Worm (Caenorhabditis elegans) whole organism, L4/young adult: ENCODE results near the gene C14F11.4.

Source experiments
- W03F9.2 ChIP-seq: fragments of 150-350 bp; optimal IDR thresholded peaks from 2 replicates; lab custom pipeline; 2014; ENCODE audit warnings: missing biosample characterization, missing genetic modification characterization
- dao-5 ChIP-seq: sonication (generic microtip); optimal IDR thresholded peaks from 2 replicates; lab custom pipeline; 2016; ENCODE audit warnings: missing genotype, missing genetic modification characterization, moderate library complexity, missing compliant biosample characterization
- him-1 ChIP-seq: sonication (generic microtip); optimal IDR thresholded peaks from 2 replicates; lab custom pipeline; 2016; ENCODE audit warnings: missing genotype, missing genetic modification reagents, missing genetic modification characterization, missing compliant biosample characterization

The C14F11.4 gene

DNA sequence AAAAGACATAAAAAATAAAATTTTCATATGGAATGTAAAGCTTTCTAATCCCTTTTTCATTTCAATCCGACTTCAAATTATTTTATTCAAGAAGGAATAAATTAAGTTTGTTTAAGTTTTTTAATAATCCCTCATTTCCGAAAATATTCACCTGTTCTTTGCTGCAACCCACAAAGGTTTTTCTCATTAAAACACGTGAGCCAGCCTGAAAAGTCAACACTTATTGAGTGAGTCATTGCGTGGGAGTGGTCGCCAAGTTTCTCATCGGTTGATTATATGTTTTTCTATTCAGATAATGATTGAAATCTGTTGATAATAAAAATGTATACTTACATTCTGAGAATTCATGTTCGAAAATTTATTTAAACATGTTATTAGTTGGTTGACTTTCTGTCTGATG is 12.7 kb upstream of the C14F11.4 start:
- TF ChIP-seq W03F9.2 (tag; lab: Kevin White, UChicago) (no peak), him-1 (no peak), dao-5 (tag; lab: Kevin White, UChicago) (no peak)

DNA sequence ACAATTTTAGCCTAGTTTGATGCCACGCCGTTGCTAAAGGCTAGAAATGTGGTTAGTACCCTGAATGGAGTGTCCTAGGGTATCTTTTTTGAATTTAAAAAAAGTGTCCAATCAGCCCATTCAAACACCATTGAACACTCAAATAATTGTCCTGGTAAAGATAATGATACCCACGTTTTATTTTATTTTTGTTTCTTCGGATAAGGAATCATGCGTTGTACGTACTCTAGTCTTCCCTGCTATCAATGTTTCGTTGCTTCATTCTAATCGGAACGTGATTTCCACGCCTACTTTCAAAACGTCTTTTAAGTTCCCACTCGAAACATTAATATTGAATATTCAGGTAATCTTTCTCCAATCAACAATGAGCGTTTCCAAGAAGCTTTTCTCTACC is 7.8 kb upstream of the C14F11.4 start, which contains the start of gene got-2.2:
TSS of gene got-2.2 (plus strand) at position 344 of the 394 bp plus-strand sequence.
- TF ChIP-seq him-1 (no peak), W03F9.2 (tag; lab: Kevin White, UChicago) (no peak), dao-5 (tag; lab: Kevin White, UChicago) (no peak)

DNA sequence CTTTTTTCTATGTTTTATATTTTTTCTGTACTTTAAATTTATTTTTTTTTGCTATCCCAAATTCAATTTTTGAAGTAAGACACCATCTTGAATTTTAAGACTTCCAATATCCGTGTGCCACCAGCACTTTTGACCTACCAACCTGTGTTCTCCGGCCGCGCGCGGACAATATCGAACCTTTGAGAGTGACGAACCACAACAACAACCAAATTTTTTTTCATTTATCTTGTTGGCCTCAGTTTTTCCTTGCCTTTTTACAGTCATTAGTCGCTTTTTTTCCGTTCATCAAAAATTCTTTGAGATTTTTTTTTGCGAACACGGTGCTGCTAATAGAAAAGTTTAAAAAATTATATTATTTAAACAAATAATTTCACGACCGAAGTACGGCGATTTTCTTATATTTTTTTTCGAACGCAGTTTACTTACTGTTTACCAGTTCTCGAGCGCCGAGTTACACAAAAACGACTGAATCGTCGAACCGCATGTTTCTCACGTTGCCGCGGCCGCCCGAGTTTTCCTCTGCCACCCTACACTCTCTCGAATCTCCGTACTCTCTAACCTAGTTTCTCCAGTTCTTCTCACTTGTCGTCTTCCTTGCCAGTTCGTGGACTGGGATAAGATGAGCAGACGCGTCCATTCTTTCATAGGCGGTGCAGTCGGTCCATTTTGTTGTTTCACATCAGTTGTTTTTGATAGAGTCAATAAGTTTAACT is 7.2 kb upstream of the C14F11.4 start:
- TF ChIP-seq him-1: no peak

ce11 chrX:6238973-6239372 is 6.1 kb upstream of the C14F11.4 start, which contains the start of gene rml-3:
TSS of gene rml-3 (minus strand) at chrX:6239065.
- TF ChIP-seq W03F9.2 (tag; lab: Kevin White, UChicago) (no peak), dao-5 (tag; lab: Kevin White, UChicago) (no peak), him-1 (no peak)

ce11 chrX:6235443-6235842 is 2.6 kb upstream of the C14F11.4 start, which contains the start of gene hsp-43:
TSS of gene hsp-43 (minus strand) at chrX:6235543.
- TF ChIP-seq him-1 (no peak), dao-5 (tag; lab: Kevin White, UChicago) (no peak), W03F9.2 (tag; lab: Kevin White, UChicago) (no peak)

DNA sequence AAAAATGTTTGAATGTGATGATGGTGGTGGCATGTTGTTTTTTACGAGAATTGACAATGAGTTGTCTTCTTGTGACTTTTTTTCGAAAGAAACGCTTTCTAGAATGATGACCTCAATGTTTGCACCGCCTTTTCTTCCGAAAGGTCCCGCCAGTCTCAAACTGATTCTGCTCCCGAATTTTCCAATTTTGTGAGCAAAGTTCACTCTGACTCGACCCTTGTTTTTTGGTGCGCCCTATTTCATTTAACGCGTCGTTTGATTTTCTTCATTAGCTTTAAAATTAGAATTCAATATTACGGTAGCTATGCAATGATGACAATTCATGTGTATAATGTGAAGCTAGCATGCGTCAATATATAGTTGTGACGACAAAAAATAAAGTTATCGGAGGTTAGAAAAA is 2.2 kb downstream of the C14F11.4 start, which contains the start of gene lite-1:
TSS of gene lite-1 (minus strand) at position 101 of the 400 bp plus-strand sequence.
- no peak for TF ChIP-seq W03F9.2 (tag; lab: Kevin White, UChicago)
- TF ChIP-seq him-1: no peak
- TF ChIP-seq dao-5 (tag; lab: Kevin White, UChicago): no peak

- TF ChIP-seq W03F9.2 (tag; lab: Kevin White, UChicago) (no peak), him-1 (no peak), dao-5 (tag; lab: Kevin White, UChicago) (no peak)
These were observed 8.0 kb downstream of the C14F11.4 start for ce11 chrX:6224841-6225240.

ce11 chrX:6221097-6221496 is 11.8 kb downstream of the C14F11.4 start:
- TF ChIP-seq W03F9.2 (tag; lab: Kevin White, UChicago) (no peak), him-1 (no peak), dao-5 (tag; lab: Kevin White, UChicago) (no peak)

ce11 chrX:6219892-6220291 is 13.0 kb downstream of the C14F11.4 start:
- TF ChIP-seq W03F9.2 (tag; lab: Kevin White, UChicago) (no peak), him-1 (peak; percentile 57)

DNA sequence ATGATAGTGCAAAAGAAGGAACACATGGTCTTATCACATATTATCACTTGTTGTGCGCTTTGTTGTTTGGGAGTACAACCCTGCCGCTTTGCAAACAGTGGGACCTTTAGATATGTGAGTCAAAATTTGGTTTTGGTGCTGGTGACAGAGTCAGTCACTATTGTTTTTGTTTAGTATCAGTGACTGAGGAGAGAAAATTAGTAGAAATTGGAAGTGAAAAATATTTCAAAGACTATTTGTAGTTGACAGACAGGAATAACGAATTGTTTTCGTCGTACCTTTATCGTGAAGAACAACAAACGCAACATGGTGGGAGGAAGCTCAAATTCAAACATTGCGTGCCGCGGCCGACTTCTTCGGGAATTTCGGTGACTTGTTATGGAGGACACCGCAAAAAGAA is 16.3 kb downstream of the C14F11.4 start, which contains the start of gene lrch-1:
TSS of gene lrch-1 (minus strand) at position 101 of the 400 bp plus-strand sequence.
- TF ChIP-seq dao-5 (tag; lab: Kevin White, UChicago): no peak
- TF ChIP-seq W03F9.2 (tag; lab: Kevin White, UChicago): no peak
- no peak for TF ChIP-seq him-1

ce11 chrX:6211322-6211820 is 21.5 kb downstream of the C14F11.4 start:
- TF ChIP-seq W03F9.2 (tag; lab: Kevin White, UChicago) (no peak), dao-5 (tag; lab: Kevin White, UChicago) (no peak), him-1 (no peak)

DNA sequence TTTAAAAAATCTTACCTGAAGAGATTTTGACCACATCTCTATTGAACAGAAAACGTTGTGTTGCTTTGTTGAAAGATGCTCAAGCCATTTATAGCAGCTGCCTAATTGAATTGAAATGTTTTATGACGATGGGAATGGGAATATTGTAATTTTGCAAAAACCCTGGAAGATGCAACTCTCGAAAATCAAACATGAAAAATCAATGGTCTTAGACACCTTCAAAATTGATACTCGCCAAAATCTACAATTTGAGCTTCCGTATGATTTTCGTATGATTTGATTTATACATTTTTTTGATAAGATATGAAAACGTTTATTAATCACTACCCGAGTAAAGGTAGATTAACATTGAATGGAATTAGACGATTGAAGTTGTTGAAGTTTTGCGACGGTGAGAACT is 24.4 kb downstream of the C14F11.4 start, which contains the start of gene C14F11.7:
TSS of gene C14F11.7 (minus strand) at position 101 of the 400 bp plus-strand sequence.
- TF ChIP-seq him-1 (no peak), W03F9.2 (tag; lab: Kevin White, UChicago) (no peak), dao-5 (tag; lab: Kevin White, UChicago) (no peak)

- TF ChIP-seq him-1 (peak; percentile 98), W03F9.2 (tag; lab: Kevin White, UChicago) (peak; percentile 57), dao-5 (tag; lab: Kevin White, UChicago) (peak; percentile 91)
These were observed 25.2 kb downstream of the C14F11.4 start, which contains the start of gene T13C5.6 for ce11 chrX:6207687-6208088. TSS of gene T13C5.6 (minus strand) at chrX:6207687.

DNA sequence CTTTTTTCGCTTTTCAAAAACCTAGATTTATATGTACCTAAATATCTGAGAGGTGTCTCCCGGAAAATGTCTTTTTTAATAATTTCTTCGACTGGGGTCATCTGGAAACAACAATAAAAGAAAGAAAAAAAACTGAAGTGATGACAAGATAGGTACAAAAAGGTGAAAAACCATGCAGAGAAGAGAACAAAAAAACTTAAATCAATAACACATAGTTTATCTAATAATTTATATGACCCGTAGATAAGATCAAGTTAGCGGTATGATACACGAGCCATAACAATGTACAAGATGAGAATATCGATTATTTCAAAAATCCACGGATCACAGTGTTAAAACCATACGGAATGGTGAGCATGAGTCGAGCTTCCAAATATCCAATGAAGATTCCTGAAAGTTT is 26.5 kb downstream of the C14F11.4 start, which contains the start of gene mtp-18:
TSS of gene mtp-18 (minus strand) at position 101 of the 400 bp plus-strand sequence.
- TF ChIP-seq dao-5 (tag; lab: Kevin White, UChicago): no peak
- TF ChIP-seq him-1: no peak
- TF ChIP-seq W03F9.2 (tag; lab: Kevin White, UChicago): no peak
